Fruit fly (Drosophila melanogaster) whole organism, embryonic: ENCODE measurements around the gene Rcd5.

Source experiments
- ATbp ChIP-seq: fragments of 200-800 bp; sonication (Bioruptor generic); optimal IDR thresholded peaks from 2 replicates; lab custom pipeline; 2017; ENCODE audit warnings: missing biosample characterization, mild to moderate bottlenecking, missing genetic modification characterization, missing genetic modification reagents
- CG10565 ChIP-seq: fragments of 200-800 bp; sonication (Bioruptor generic); optimal IDR thresholded peaks from 3 replicates; lab custom pipeline; 2016; ENCODE audit warnings: missing biosample characterization, mild to moderate bottlenecking, missing genetic modification characterization
- CG11504 ChIP-seq: fragments of 200-800 bp; sonication (Bioruptor generic); optimal IDR thresholded peaks from 3 replicates; lab custom pipeline; 2019; ENCODE audit warnings: missing biosample characterization, mild to moderate bottlenecking, missing genetic modification characterization, moderate library complexity
- CG13287 ChIP-seq: fragments of 200-800 bp; sonication (Bioruptor generic); IDR thresholded peaks from 2 replicates; pipeline ENCODE4 v1.3.6; 2022; ENCODE audit warnings: missing biosample characterization, missing genetic modification characterization; ENCODE audit not compliant: partially characterized antibody
- CG16863 ChIP-seq: fragments of 200-800 bp; sonication (Bioruptor generic); optimal IDR thresholded peaks from 3 replicates; lab custom pipeline; 2016; ENCODE audit warnings: missing biosample characterization, missing genetic modification characterization
- CG17568 ChIP-seq: fragments of 200-800 bp; sonication (Bioruptor generic); optimal IDR thresholded peaks from 2 replicates; lab custom pipeline; 2018; ENCODE audit warnings: missing biosample characterization, mild to moderate bottlenecking, missing genetic modification characterization, moderate library complexity
- CG17612 ChIP-seq: fragments of 200-800 bp; sonication (Bioruptor generic); IDR thresholded peaks from 2 replicates; pipeline ENCODE4 v1.3.6; 2022; ENCODE audit warnings: missing biosample characterization, missing genetic modification characterization
- CG17802 ChIP-seq: fragments of 200-800 bp; sonication (Bioruptor generic); optimal IDR thresholded peaks from 2 replicates; lab custom pipeline; 2018; ENCODE audit warnings: missing biosample characterization, mild to moderate bottlenecking, missing genetic modification characterization, moderate library complexity
- CG17829 ChIP-seq: fragments of 200-800 bp; optimal IDR thresholded peaks from 2 replicates; lab custom pipeline; 2019; ENCODE audit warnings: missing biosample characterization, mild to moderate bottlenecking, missing genetic modification characterization, moderate library complexity
- CG1792 ChIP-seq: fragments of 200-800 bp; sonication (Bioruptor generic); optimal IDR thresholded peaks from 2 replicates; lab custom pipeline; 2016; ENCODE audit warnings: missing biosample characterization, missing genetic modification characterization
- CG18599 ChIP-seq: fragments of 200-800 bp; sonication (Bioruptor generic); optimal IDR thresholded peaks from 3 replicates; lab custom pipeline; 2017; ENCODE audit warnings: missing biosample characterization, missing genetic modification characterization, mild to moderate bottlenecking, moderate library complexity, missing genetic modification reagents
- CG31224 ChIP-seq: fragments of 200-800 bp; sonication (Bioruptor generic); IDR thresholded peaks from 2 replicates; pipeline ENCODE4 v1.3.6; 2022; ENCODE audit warnings: missing biosample characterization, missing genetic modification characterization
- CG31441 ChIP-seq: fragments of 200-800 bp; sonication (Bioruptor generic); IDR thresholded peaks from 2 replicates; pipeline ENCODE4 v1.3.6; 2022; ENCODE audit warnings: missing biosample characterization, missing genetic modification characterization
- CG3995 ChIP-seq: fragments of 200-800 bp; sonication (Bioruptor generic); optimal IDR thresholded peaks from 3 replicates; lab custom pipeline; 2016; ENCODE audit warnings: missing biosample characterization, missing genetic modification characterization
- CG4328 ChIP-seq: fragments of 200-800 bp; sonication (Bioruptor generic); optimal IDR thresholded peaks from 3 replicates; lab custom pipeline; 2017; ENCODE audit warnings: missing biosample characterization, missing genetic modification reagents, missing genetic modification characterization
- CG4617 ChIP-seq: fragments of 200-800 bp; sonication (Bioruptor generic); optimal IDR thresholded peaks from 3 replicates; lab custom pipeline; 2016; ENCODE audit warnings: missing biosample characterization, missing genetic modification characterization, borderline replicate concordance
- CG7271 ChIP-seq: fragments of 200-800 bp; sonication (Bioruptor generic); optimal IDR thresholded peaks from 2 replicates; lab custom pipeline; 2018; ENCODE audit warnings: missing biosample characterization, mild to moderate bottlenecking, missing genetic modification characterization, moderate library complexity
- CG8290 ChIP-seq, 3 experiments: fragments of 200-800 bp; sonication (Bioruptor generic); optimal IDR thresholded peaks; 2 replicates each; lab custom pipeline; 2016 to 2019; ENCODE audit warnings: missing biosample characterization in 3 of 3, missing genetic modification characterization in 3 of 3, mild to moderate bottlenecking in 2 of 3, moderate library complexity in 1 of 3
- CHES-1-like ChIP-seq: fragments of 200-800 bp; sonication (Bioruptor generic); optimal IDR thresholded peaks from 2 replicates; lab custom pipeline; 2016; ENCODE audit warnings: missing biosample characterization, missing genetic modification characterization
- Dad ChIP-seq: fragments of 200-800 bp; sonication (Bioruptor generic); optimal IDR thresholded peaks from 3 replicates; lab custom pipeline; 2016; ENCODE audit warnings: missing biosample characterization, missing genetic modification characterization
- Dip2 ChIP-seq: fragments of 200-800 bp; sonication (Bioruptor generic); IDR thresholded peaks from 2 replicates; pipeline ENCODE4 v1.3.6; 2022; ENCODE audit warnings: missing biosample characterization, missing genetic modification characterization
- Eip74EF ChIP-seq, 2 experiments: fragments of 200-800 bp in 1 of 2; fragments of >200 bp in 1 of 2; sonication (Bioruptor generic) in 1 of 2; optimal IDR thresholded peaks; 2 replicates each; lab custom pipeline; 2017 to 2019; ENCODE audit warnings: missing biosample characterization in 2 of 2, missing genetic modification characterization in 2 of 2, mild to moderate bottlenecking in 1 of 2, moderate library complexity in 1 of 2
- Fer1 ChIP-seq: fragments of 200-800 bp; sonication (Bioruptor generic); optimal IDR thresholded peaks from 2 replicates; lab custom pipeline; 2017; ENCODE audit warnings: missing biosample characterization, mild to moderate bottlenecking, missing genetic modification characterization
- Gsc ChIP-seq: fragments of 200-800 bp; sonication (Bioruptor generic); IDR thresholded peaks from 2 replicates; pipeline ENCODE4 v1.3.6; 2022; ENCODE audit warnings: missing biosample characterization, missing genetic modification characterization
- HLH4C ChIP-seq: fragments of 200-800 bp; sonication (Bioruptor generic); IDR thresholded peaks from 3 replicates; pipeline ENCODE4 v1.3.6; 2022; ENCODE audit warnings: missing biosample characterization, missing genetic modification characterization; ENCODE audit not compliant: partially characterized antibody
- HLH54F ChIP-seq: fragments of 200-800 bp; sonication (Bioruptor generic); optimal IDR thresholded peaks from 3 replicates; lab custom pipeline; 2016; ENCODE audit warnings: missing biosample characterization, missing genetic modification characterization
- Med ChIP-seq: fragments of 200-800 bp; sonication (Bioruptor generic); peaks from one replicate; lab custom pipeline; 2016; ENCODE audit warnings: missing biosample characterization, missing genetic modification characterization, mild to moderate bottlenecking, inconsistent platforms, moderate library complexity
- Ptx1 ChIP-seq: fragments of 200-800 bp; sonication (Bioruptor generic); IDR thresholded peaks from 2 replicates; pipeline ENCODE4 v1.3.6; 2022; ENCODE audit warnings: missing biosample characterization, missing genetic modification characterization
- Rfx ChIP-seq: fragments of 200-800 bp; sonication (Bioruptor generic); IDR thresholded peaks from 2 replicates; pipeline ENCODE4 v1.3.6; 2022; ENCODE audit warnings: missing biosample characterization, missing genetic modification characterization
- Six4 ChIP-seq: fragments of 200-800 bp; sonication (Bioruptor generic); optimal IDR thresholded peaks from 2 replicates; lab custom pipeline; 2016; ENCODE audit warnings: missing biosample characterization, missing genetic modification characterization
- ato ChIP-seq: fragments of 200-800 bp; sonication (Bioruptor generic); IDR thresholded peaks from 2 replicates; pipeline ENCODE4 v1.3.6; 2022; ENCODE audit warnings: missing biosample characterization, missing genetic modification characterization; ENCODE audit not compliant: partially characterized antibody
- az2 ChIP-seq: fragments of 200-800 bp; sonication (Bioruptor generic); optimal IDR thresholded peaks from 3 replicates; lab custom pipeline; 2016; ENCODE audit warnings: missing biosample characterization, missing genetic modification characterization
- caup ChIP-seq: fragments of 200-800 bp; sonication (Bioruptor generic); optimal IDR thresholded peaks from 3 replicates; lab custom pipeline; 2017; ENCODE audit warnings: missing biosample characterization, mild to moderate bottlenecking, missing genetic modification characterization, moderate library complexity; ENCODE audit not compliant: severe bottlenecking
- corto ChIP-seq: fragments of 200-800 bp; sonication (Bioruptor generic); optimal IDR thresholded peaks from 2 replicates; lab custom pipeline; 2016; ENCODE audit warnings: missing biosample characterization, mild to moderate bottlenecking, missing genetic modification characterization, moderate library complexity
- crol ChIP-seq: fragments of 200-800 bp; sonication (Bioruptor generic); IDR thresholded peaks from 2 replicates; pipeline ENCODE4 v1.3.6; 2022; ENCODE audit warnings: missing biosample characterization, missing genetic modification characterization
- danr ChIP-seq: fragments of 200-800 bp; sonication (Bioruptor generic); IDR thresholded peaks from 2 replicates; pipeline ENCODE4 v1.3.6; 2022; ENCODE audit warnings: missing biosample characterization, missing genetic modification characterization
- fd96Cb ChIP-seq: fragments of 200-800 bp; sonication (Bioruptor generic); optimal IDR thresholded peaks from 2 replicates; lab custom pipeline; 2018; ENCODE audit warnings: missing biosample characterization, mild to moderate bottlenecking, missing genetic modification characterization, moderate library complexity
- ftz-f1 ChIP-seq: fragments of 200-800 bp; sonication (Bioruptor generic); optimal IDR thresholded peaks from 2 replicates; lab custom pipeline; 2016; ENCODE audit warnings: missing biosample characterization, missing genetic modification characterization
- gcm ChIP-seq: fragments of 200-800 bp; sonication (Bioruptor generic); optimal IDR thresholded peaks from 2 replicates; lab custom pipeline; 2019; ENCODE audit warnings: missing biosample characterization, mild to moderate bottlenecking, missing genetic modification characterization, moderate library complexity
- ham ChIP-seq: fragments of 200-800 bp; sonication (Bioruptor generic); IDR thresholded peaks from 2 replicates; pipeline ENCODE4 v1.3.6; 2022; ENCODE audit warnings: missing biosample characterization, missing genetic modification characterization
- kah ChIP-seq: fragments of 200-800 bp; sonication (Bioruptor generic); optimal IDR thresholded peaks from 2 replicates; lab custom pipeline; 2018; ENCODE audit warnings: missing biosample characterization, mild to moderate bottlenecking, missing genetic modification characterization
- lilli ChIP-seq: fragments of 200-800 bp; sonication (Bioruptor generic); optimal IDR thresholded peaks from 3 replicates; lab custom pipeline; 2016; ENCODE audit warnings: missing biosample characterization, missing genetic modification characterization
- lmd ChIP-seq: fragments of 200-800 bp; sonication (Bioruptor generic); IDR thresholded peaks from 2 replicates; pipeline ENCODE4 v1.3.6; 2022; ENCODE audit warnings: missing biosample characterization, missing genetic modification characterization
- mam ChIP-seq: fragments of 200-800 bp; sonication (Bioruptor generic); optimal IDR thresholded peaks from 3 replicates; lab custom pipeline; 2016; ENCODE audit warnings: missing biosample characterization, missing genetic modification characterization
- mld ChIP-seq: fragments of 200-800 bp; sonication (Bioruptor generic); IDR thresholded peaks from 3 replicates; pipeline ENCODE4 v1.3.6; 2022; ENCODE audit warnings: missing biosample characterization, missing genetic modification characterization; ENCODE audit not compliant: partially characterized antibody
- sim ChIP-seq: fragments of 200-800 bp; sonication (Bioruptor generic); IDR thresholded peaks from 2 replicates; pipeline ENCODE4 v1.3.6; 2022; ENCODE audit warnings: missing biosample characterization, missing genetic modification characterization
- sima ChIP-seq: fragments of 200-800 bp; sonication (Bioruptor generic); optimal IDR thresholded peaks from 2 replicates; lab custom pipeline; 2016; ENCODE audit warnings: missing biosample characterization, missing genetic modification characterization
- vfl ChIP-seq: fragments of 200-800 bp; sonication (Bioruptor generic); optimal IDR thresholded peaks from 2 replicates; lab custom pipeline; 2016; ENCODE audit warnings: missing biosample characterization, missing genetic modification characterization
- wor ChIP-seq: fragments of 200-800 bp; sonication (Bioruptor generic); IDR thresholded peaks from 2 replicates; pipeline ENCODE4 v1.3.6; 2022; ENCODE audit warnings: missing biosample characterization, missing genetic modification characterization
- yki ChIP-seq: fragments of >200 bp; optimal IDR thresholded peaks from 3 replicates; lab custom pipeline; 2018

Gene Rcd5

dm6 chr3L:4070996-4071379, 30.7 kb downstream of the Rcd5 start (continued):
- TF ChIP-seq HLH4C: no peak
- no peak for TF ChIP-seq Dip2 (GFP tag; lab: Robert Waterston, UW)
- no peak for TF ChIP-seq kah (GFP tag; lab: Kevin White, UChicago)
- no peak for TF ChIP-seq sim (GFP tag; lab: Robert Waterston, UW)
- no peak for TF ChIP-seq CG8290 (GFP tag; optimal IDR thresholded peaks at IDR 0.05; lab: Kevin White, UChicago)
- TF ChIP-seq CG8290 (tag; optimal IDR thresholded peaks at IDR 0.05; lab: Kevin White, UChicago): peak in 1 of 2 experiments; percentile 95
- no peak for TF ChIP-seq ftz-f1 (GFP tag; lab: Kevin White, UChicago)
- peak; percentile 19 for TF ChIP-seq Six4
- TF ChIP-seq CG16863 (GFP tag; lab: Kevin White, UChicago): no peak
- TF ChIP-seq CG1792: no peak
- TF ChIP-seq Rfx (GFP tag; lab: Robert Waterston, UW): peak; percentile 80
- TF ChIP-seq CG11504 (tag; lab: Kevin White, UChicago): peak; percentile 23
- no peak for TF ChIP-seq CG4328 (GFP tag; lab: Kevin White, UChicago)
- TF ChIP-seq corto (GFP tag; lab: Kevin White, UChicago): peak; percentile 85
- TF ChIP-seq ato: no peak
- TF ChIP-seq CG10565 (GFP tag; lab: Kevin White, UChicago): no peak
- peak; percentile 62 for TF ChIP-seq caup (GFP tag; lab: Kevin White, UChicago)
- TF ChIP-seq CG17829 (tag; lab: Kevin White, UChicago): no peak
- no peak for TF ChIP-seq yki (lab: Kevin White, UChicago)
- no peak for TF ChIP-seq sima (GFP tag; lab: Kevin White, UChicago)
- peak; percentile 75 for TF ChIP-seq lmd (GFP tag; lab: Robert Waterston, UW)
- peak; percentile 34 for TF ChIP-seq vfl
- TF ChIP-seq CG17568: peak; percentile 4
- TF ChIP-seq CG13287 (GFP tag; lab: Robert Waterston, UW): no peak
- TF ChIP-seq CG4617: no peak
- TF ChIP-seq Med (GFP tag; lab: Kevin White, UChicago): peak; percentile 90
- peak; percentile 47 for TF ChIP-seq CG17802
- TF ChIP-seq ATbp: peak; percentile 76
- peak; percentile 47; the same call in 1 of the 2 replicates for TF ChIP-seq danr (GFP tag; lab: Robert Waterston, UW)
- TF ChIP-seq Ptx1: peak; percentile 78
- TF ChIP-seq CHES-1-like (GFP tag; lab: Kevin White, UChicago): no peak
- peak; percentile 30; the same call in 1 of the 2 replicates for TF ChIP-seq Gsc (GFP tag; lab: Robert Waterston, UW)
- TF ChIP-seq Dad (GFP tag; lab: Kevin White, UChicago): no peak
- peak; percentile 61 for TF ChIP-seq CG31224 (GFP tag; lab: Robert Waterston, UW)
- TF ChIP-seq ham: peak; percentile 46; the same call in 1 of the 2 replicates
- TF ChIP-seq CG31441 (GFP tag; lab: Robert Waterston, UW): peak; percentile 38; the same call in 1 of the 2 replicates
- peak; percentile 68 for TF ChIP-seq crol (GFP tag; lab: Robert Waterston, UW)
- no peak for TF ChIP-seq CG3995 (GFP tag; lab: Kevin White, UChicago)
- no peak for TF ChIP-seq Eip74EF (GFP tag; optimal IDR thresholded peaks at IDR 0.05; lab: Kevin White, UChicago)
- TF ChIP-seq HLH54F: peak; percentile 42
- TF ChIP-seq mld: no peak
- peak; percentile 51 for TF ChIP-seq Fer1 (GFP tag; lab: Kevin White, UChicago)
- TF ChIP-seq gcm (GFP tag; lab: Kevin White, UChicago): no peak
- peak; percentile 66 for TF ChIP-seq CG18599 (GFP tag; lab: Kevin White, UChicago)
- no peak for TF ChIP-seq mam (GFP tag; lab: Kevin White, UChicago)
- peak; percentile 28 for TF ChIP-seq az2 (GFP tag; lab: Kevin White, UChicago)
- TF ChIP-seq CG17612 (GFP tag; lab: Robert Waterston, UW): peak; percentile 52
- TF ChIP-seq wor (GFP tag; lab: Robert Waterston, UW): peak; percentile 49; the same call in 1 of the 2 replicates
- peak; percentile 3 for TF ChIP-seq lilli (GFP tag; lab: Kevin White, UChicago)
- TF ChIP-seq fd96Cb: peak; percentile 60
- TF ChIP-seq CG7271 (tag; lab: Kevin White, UChicago): no peak
